Worm (Caenorhabditis elegans): ENCODE results near the gene F02H6.3.

F02H6.3 gene

ce11 chrIV:14224912-14225311, 21.7 kb downstream of the F02H6.3 start:
- no peak for TF ChIP-seq skn-1 (tag; optimal IDR thresholded peaks at IDR 0.05)
- peak; percentile 62 for TF ChIP-seq nhr-43 (tag; optimal IDR thresholded peaks at IDR 0.05; ENCODE audit: poor library complexity, severe bottlenecking)
- TF ChIP-seq nhr-11 (tag; optimal IDR thresholded peaks at IDR 0.05), result no peak
- TF ChIP-seq elt-1 (tag; optimal IDR thresholded peaks at IDR 0.05), result no peak
- no peak for TF ChIP-seq aly-2 (tag; optimal IDR thresholded peaks at IDR 0.05)
- TF ChIP-seq nhr-76 (tag; optimal IDR thresholded peaks at IDR 0.05), result no peak
- no peak for TF ChIP-seq nfya-1 (tag; optimal IDR thresholded peaks at IDR 0.05; ENCODE audit: insufficient read depth)
- TF ChIP-seq hmg-11 (tag; optimal IDR thresholded peaks at IDR 0.05), result peak; percentile 82
- peak; percentile 78 for TF ChIP-seq snpc-4 (tag; optimal IDR thresholded peaks at IDR 0.05)
- no peak for TF ChIP-seq nhr-23 (tag; optimal IDR thresholded peaks at IDR 0.05)
- no peak for TF ChIP-seq fkh-2 (tag; optimal IDR thresholded peaks at IDR 0.05)
- TF ChIP-seq elt-2 (tag; optimal IDR thresholded peaks at IDR 0.05), result peak; percentile 9
- peak; percentile 16 for TF ChIP-seq lin-39 (tag; optimal IDR thresholded peaks at IDR 0.05)
- no peak for TF ChIP-seq ztf-4 (tag; optimal IDR thresholded peaks at IDR 0.05)

- TF ChIP-seq tbx-2 (tag; optimal IDR thresholded peaks at IDR 0.05), result no peak
- no peak for TF ChIP-seq ztf-4 (tag; optimal IDR thresholded peaks at IDR 0.05)
- TF ChIP-seq mdl-1 (tag; optimal IDR thresholded peaks at IDR 0.05), result no peak
- no peak for TF ChIP-seq R02D3.7 (tag; optimal IDR thresholded peaks at IDR 0.05)
- no peak for TF ChIP-seq daf-12 (tag; optimal IDR thresholded peaks at IDR 0.05)
- no peak for TF ChIP-seq jun-1 (tag; optimal IDR thresholded peaks at IDR 0.05)
- no peak for TF ChIP-seq ceh-28 (tag; optimal IDR thresholded peaks at IDR 0.05)
Observed at ce11 chrIV:14227138-14227537, 23.9 kb downstream of the F02H6.3 start.

ce11 chrIV:14228069-14228468, 24.8 kb downstream of the F02H6.3 start, which contains the start of gene F02H6.7:
Gene F02H6.7 (minus strand): TSS chrIV:14228169.
- no peak for TF ChIP-seq R02D3.7 (tag; optimal IDR thresholded peaks at IDR 0.05)
- TF ChIP-seq daf-12 (tag; optimal IDR thresholded peaks at IDR 0.05), result no peak
- no peak for TF ChIP-seq skn-1 (tag; optimal IDR thresholded peaks at IDR 0.05)
- no peak for TF ChIP-seq pqm-1 (tag; optimal IDR thresholded peaks at IDR 0.05)
- no peak for TF ChIP-seq ztf-11 (tag; optimal IDR thresholded peaks at IDR 0.05)
- TF ChIP-seq nhr-67 (tag; optimal IDR thresholded peaks at IDR 0.05), result no peak
- no peak for TF ChIP-seq ZK546.5 (tag; optimal IDR thresholded peaks at IDR 0.05)
- TF ChIP-seq ceh-82 (tag; optimal IDR thresholded peaks at IDR 0.05), result no peak
- TF ChIP-seq zag-1 (tag; optimal IDR thresholded peaks at IDR 0.05), result no peak
- no peak for TF ChIP-seq nhr-76 (tag; optimal IDR thresholded peaks at IDR 0.05)
- TF ChIP-seq lsy-12 (tag; optimal IDR thresholded peaks at IDR 0.05), result no peak
- no peak for TF ChIP-seq unc-39 (tag; optimal IDR thresholded peaks at IDR 0.05)
- no peak for TF ChIP-seq nhr-25 (tag; optimal IDR thresholded peaks at IDR 0.05)
- no peak for TF ChIP-seq tbx-2 (tag; optimal IDR thresholded peaks at IDR 0.05)
- no peak for TF ChIP-seq lin-15B (tag; optimal IDR thresholded peaks at IDR 0.05)
- no peak for TF ChIP-seq fkh-10 (GFP tag; optimal IDR thresholded peaks at IDR 0.05)

- no peak for TF ChIP-seq mdl-1 (tag; optimal IDR thresholded peaks at IDR 0.05)
- no peak for TF ChIP-seq skn-1 (tag; optimal IDR thresholded peaks at IDR 0.05)
- no peak for TF ChIP-seq pqm-1 (tag; optimal IDR thresholded peaks at IDR 0.05)
- no peak for TF ChIP-seq egl-5 (tag; optimal IDR thresholded peaks at IDR 0.05)
- no peak for TF ChIP-seq unc-39 (tag; optimal IDR thresholded peaks at IDR 0.05)
- no peak for TF ChIP-seq mml-1 (tag; optimal IDR thresholded peaks at IDR 0.05)
- TF ChIP-seq nhr-28 (tag; optimal IDR thresholded peaks at IDR 0.05), result no peak
- no peak for TF ChIP-seq nhr-237 (tag; optimal IDR thresholded peaks at IDR 0.05)
- TF ChIP-seq nhr-11 (tag; optimal IDR thresholded peaks at IDR 0.05), result no peak
- no peak for TF ChIP-seq ceh-16 (tag; optimal IDR thresholded peaks at IDR 0.05)
- no peak for TF ChIP-seq nfya-1 (tag; optimal IDR thresholded peaks at IDR 0.05; ENCODE audit: insufficient read depth)
- TF ChIP-seq elt-1 (tag; optimal IDR thresholded peaks at IDR 0.05), result no peak
- TF ChIP-seq nhr-23 (tag; optimal IDR thresholded peaks at IDR 0.05), result no peak
Observed at ce11 chrIV:14230799-14231198, 27.6 kb downstream of the F02H6.3 start, which contains the start of gene F02H6.6. Gene F02H6.6 (minus strand): TSS chrIV:14230899.

ce11 chrIV:14238976-14239375, 35.7 kb downstream of the F02H6.3 start, which contains the start of gene Y64G10A.1:
Gene Y64G10A.1 (minus strand): TSS chrIV:14239076.
- no peak for TF ChIP-seq snpc-4 (tag; optimal IDR thresholded peaks at IDR 0.05)
- no peak for TF ChIP-seq daf-12 (tag; optimal IDR thresholded peaks at IDR 0.05)
- no peak for TF ChIP-seq sea-2 (GFP tag; optimal IDR thresholded peaks at IDR 0.05)
- no peak for TF ChIP-seq elt-1 (tag; optimal IDR thresholded peaks at IDR 0.05)
- no peak for TF ChIP-seq nhr-77 (tag; optimal IDR thresholded peaks at IDR 0.05)
- no peak for TF ChIP-seq fkh-2 (tag; optimal IDR thresholded peaks at IDR 0.05)
- no peak for TF ChIP-seq lsy-12 (tag; optimal IDR thresholded peaks at IDR 0.05)
- TF ChIP-seq mdl-1 (tag; optimal IDR thresholded peaks at IDR 0.05), result no peak
- TF ChIP-seq ZK546.5 (tag; optimal IDR thresholded peaks at IDR 0.05), result no peak
